Worm (Caenorhabditis elegans) whole organism, L3 larva: Measurements from ENCODE around the gene K04D7.6.

Source experiments
- R02D3.7 ChIP-seq: fragments of 150-350 bp; optimal IDR thresholded peaks from 2 replicates; lab custom pipeline; 2014; ENCODE audit warnings: missing biosample characterization, missing genetic modification characterization
- aly-2 ChIP-seq: fragments of 150-350 bp; optimal IDR thresholded peaks from 2 replicates; lab custom pipeline; 2014; ENCODE audit warnings: missing biosample characterization, missing genetic modification characterization
- ceh-16 ChIP-seq: sonication (generic microtip); optimal IDR thresholded peaks from 2 replicates; lab custom pipeline; 2017; ENCODE audit warnings: missing biosample characterization, missing genetic modification characterization
- ceh-28 ChIP-seq: fragments of 150-350 bp; optimal IDR thresholded peaks from 2 replicates; lab custom pipeline; 2014; ENCODE audit warnings: missing biosample characterization, missing genetic modification reagents, missing genetic modification characterization
- ceh-9 ChIP-seq: sonication (generic microtip); optimal IDR thresholded peaks from 2 replicates; lab custom pipeline; 2018; ENCODE audit warnings: missing biosample characterization, missing genetic modification characterization
- daf-12 ChIP-seq: fragments of 150-350 bp; optimal IDR thresholded peaks from 2 replicates; lab custom pipeline; 2014; ENCODE audit warnings: missing biosample characterization, missing genetic modification reagents, missing genetic modification characterization
- egl-5 ChIP-seq: fragments of 150-350 bp; optimal IDR thresholded peaks from 2 replicates; lab custom pipeline; 2017; ENCODE audit warnings: missing biosample characterization, missing genetic modification reagents, missing genetic modification characterization, inconsistent platforms
- elt-1 ChIP-seq: fragments of 150-350 bp; optimal IDR thresholded peaks from 2 replicates; lab custom pipeline; 2014; ENCODE audit warnings: missing biosample characterization, missing genetic modification characterization
- elt-2 ChIP-seq: sonication (generic microtip); optimal IDR thresholded peaks from 2 replicates; lab custom pipeline; 2016; ENCODE audit warnings: missing genetic modification reagents, mild to moderate bottlenecking, missing genetic modification characterization, missing compliant biosample characterization
- fkh-10 ChIP-seq: sonication (generic microtip); optimal IDR thresholded peaks from 2 replicates; lab custom pipeline; 2017; ENCODE audit warnings: missing biosample characterization, missing genetic modification reagents, missing genetic modification characterization
- fkh-2 ChIP-seq: fragments of 150-350 bp; optimal IDR thresholded peaks from 2 replicates; lab custom pipeline; 2014; ENCODE audit warnings: missing biosample characterization, missing genetic modification reagents, missing genetic modification characterization
- hmg-11 ChIP-seq: sonication (generic microtip); optimal IDR thresholded peaks from 2 replicates; lab custom pipeline; 2016; ENCODE audit warnings: missing genetic modification characterization, missing compliant biosample characterization
- jun-1 ChIP-seq: fragments of 150-350 bp; optimal IDR thresholded peaks from 2 replicates; lab custom pipeline; 2014; ENCODE audit warnings: missing biosample characterization, missing genetic modification reagents, missing genetic modification characterization
- lin-15B ChIP-seq: fragments of 150-350 bp; optimal IDR thresholded peaks from 2 replicates; lab custom pipeline; 2014; ENCODE audit warnings: missing biosample characterization, missing genetic modification characterization
- lin-39 ChIP-seq: fragments of 150-350 bp; optimal IDR thresholded peaks from 2 replicates; lab custom pipeline; 2018; ENCODE audit warnings: missing biosample characterization, missing genetic modification reagents, missing genetic modification characterization
- mml-1 ChIP-seq: fragments of 150-350 bp; sonication (generic microtip); optimal IDR thresholded peaks from 3 replicates; lab custom pipeline; 2014; ENCODE audit warnings: missing biosample characterization, missing genetic modification characterization
- nfya-1 ChIP-seq: sonication (generic microtip); optimal IDR thresholded peaks from 2 replicates; lab custom pipeline; 2017; ENCODE audit warnings: missing genetic modification characterization, mild to moderate bottlenecking, missing compliant biosample characterization, antibody characterized with exemption, moderate library complexity; ENCODE audit not compliant: insufficient read depth
- nhr-11 ChIP-seq: fragments of 150-350 bp; optimal IDR thresholded peaks from 2 replicates; lab custom pipeline; 2014; ENCODE audit warnings: missing biosample characterization, missing genetic modification characterization
- nhr-23 ChIP-seq: fragments of 150-350 bp; optimal IDR thresholded peaks from 2 replicates; lab custom pipeline; 2014; ENCODE audit warnings: missing biosample characterization, missing genetic modification reagents, missing genetic modification characterization
- nhr-237 ChIP-seq: fragments of 150-350 bp; optimal IDR thresholded peaks from 2 replicates; lab custom pipeline; 2014; ENCODE audit warnings: missing biosample characterization, missing genetic modification characterization
- nhr-25 ChIP-seq: sonication (generic microtip); optimal IDR thresholded peaks from 2 replicates; lab custom pipeline; 2017; ENCODE audit warnings: missing biosample characterization, missing genetic modification characterization
- nhr-67 ChIP-seq: fragments of 150-350 bp; optimal IDR thresholded peaks from 2 replicates; lab custom pipeline; 2014; ENCODE audit warnings: missing biosample characterization, missing genetic modification characterization
- nhr-76 ChIP-seq: fragments of 150-350 bp; sonication (generic microtip); optimal IDR thresholded peaks from 5 replicates; lab custom pipeline; 2014; ENCODE audit warnings: missing biosample characterization, missing genetic modification characterization
- pha-4 ChIP-seq: fragments of 150-350 bp; optimal IDR thresholded peaks from 2 replicates; lab custom pipeline; 2014; ENCODE audit warnings: missing biosample characterization, missing genetic modification reagents, missing genetic modification characterization
- pqm-1 ChIP-seq: fragments of 150-350 bp; optimal IDR thresholded peaks from 2 replicates; lab custom pipeline; 2017; ENCODE audit warnings: missing biosample characterization, missing genetic modification characterization, inconsistent platforms
- skn-1 ChIP-seq: fragments of 150-350 bp; optimal IDR thresholded peaks from 2 replicates; lab custom pipeline; 2014; ENCODE audit warnings: missing biosample characterization, missing genetic modification characterization
- snpc-4 ChIP-seq: fragments of 150-350 bp; optimal IDR thresholded peaks from 2 replicates; lab custom pipeline; 2014; ENCODE audit warnings: missing biosample characterization, missing genetic modification characterization
- tbx-2 ChIP-seq: sonication (generic microtip); optimal IDR thresholded peaks from 2 replicates; lab custom pipeline; 2016; ENCODE audit warnings: mild to moderate bottlenecking, missing genetic modification characterization, missing compliant biosample characterization
- unc-39 ChIP-seq: sonication (generic microtip); optimal IDR thresholded peaks from 4 replicates; lab custom pipeline; 2017; ENCODE audit warnings: missing biosample characterization, missing genetic modification characterization
- zag-1 ChIP-seq: fragments of 150-350 bp; optimal IDR thresholded peaks from 2 replicates; lab custom pipeline; 2014; ENCODE audit warnings: missing biosample characterization, missing genetic modification characterization
- ztf-11 ChIP-seq: fragments of 150-350 bp; optimal IDR thresholded peaks from 2 replicates; lab custom pipeline; 2014; ENCODE audit warnings: missing biosample characterization, missing genetic modification characterization
- ztf-4 ChIP-seq: fragments of 150-350 bp; optimal IDR thresholded peaks from 2 replicates; lab custom pipeline; 2014; ENCODE audit warnings: missing biosample characterization, missing genetic modification characterization

K04D7.6 gene

DNA sequence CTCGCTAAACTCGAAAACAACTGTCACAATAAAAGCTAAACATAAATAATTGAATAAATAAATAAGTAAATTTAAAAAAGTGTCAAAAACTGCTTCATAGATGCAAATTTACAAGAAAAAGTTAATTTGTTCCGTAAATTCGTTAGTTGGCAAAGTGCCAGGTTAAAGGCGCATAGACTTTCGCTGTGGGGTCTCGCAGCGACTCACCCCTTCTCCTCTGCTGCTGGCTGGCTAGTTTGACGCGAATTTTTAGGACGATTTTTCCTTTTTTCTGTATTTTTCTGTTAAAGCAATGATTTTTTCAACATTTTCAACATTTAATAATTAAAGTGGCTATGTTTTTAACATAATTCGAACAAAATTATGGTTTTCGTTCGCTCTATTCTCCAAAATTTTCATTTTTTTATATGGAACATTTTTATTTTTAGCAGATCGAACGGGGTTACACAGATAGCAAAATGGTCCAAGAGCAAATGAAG is 29.8 kb downstream of the K04D7.6 start, which contains the start of gene rack-1 (continued):
- TF ChIP-seq pha-4 (tag; lab: Kevin White, UChicago) (peak; percentile 70), egl-5 (tag; lab: Kevin White, UChicago) (no peak)

ce11 chrIV:10174932-10175732 is 30.9 kb downstream of the K04D7.6 start:
- no peak for TF ChIP-seq R02D3.7 (tag; lab: Kevin White, UChicago)
- TF ChIP-seq pha-4 (tag; lab: Kevin White, UChicago) = peak; percentile 56
- TF ChIP-seq nhr-25 (tag; lab: Kevin White, UChicago) = peak; percentile 16
- peak; percentile 45 for TF ChIP-seq elt-2 (tag; lab: Kevin White, UChicago)
- TF ChIP-seq ceh-28 (tag; lab: Kevin White, UChicago) = peak; percentile 24
- no peak for TF ChIP-seq ceh-9
- TF ChIP-seq lin-39 (tag; lab: Kevin White, UChicago) = no peak
- no peak for TF ChIP-seq pqm-1 (tag; lab: Kevin White, UChicago)
- peak; percentile 29 for TF ChIP-seq nfya-1 (tag; lab: Kevin White, UChicago)
- peak; percentile 37 for TF ChIP-seq hmg-11 (tag; lab: Kevin White, UChicago)
- no peak for TF ChIP-seq mml-1 (tag; lab: Kevin White, UChicago)

DNA sequence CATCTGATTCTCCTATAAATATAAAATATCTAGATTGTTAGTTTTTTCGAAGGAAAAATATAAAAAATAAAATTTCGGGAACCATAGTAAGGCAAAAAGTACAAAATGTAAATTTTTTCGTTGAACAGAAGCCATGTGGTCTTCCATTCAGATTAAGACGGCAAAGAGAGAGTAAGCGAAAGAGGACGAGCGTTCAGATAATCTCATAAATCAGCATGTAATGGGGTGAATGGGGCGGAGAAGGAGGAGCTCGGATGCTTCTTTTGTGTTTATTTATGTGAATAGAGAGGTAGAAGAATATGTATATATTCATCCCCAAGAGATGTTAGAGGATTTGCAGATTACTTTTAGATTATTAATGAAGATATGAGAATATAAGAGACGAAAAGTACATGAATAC is 31.8 kb downstream of the K04D7.6 start, which contains the start of gene pxf-1:
TSS of gene pxf-1 (minus strand) at position 14 of the 400 bp plus-strand sequence.
- TF ChIP-seq egl-5 (tag; lab: Kevin White, UChicago) (peak; percentile 52), ztf-4 (tag; lab: Kevin White, UChicago) (no peak), pqm-1 (tag; lab: Kevin White, UChicago) (no peak), aly-2 (no peak), jun-1 (tag; lab: Kevin White, UChicago) (no peak)
- TF ChIP-seq, all 47 proteins: peak for 1

DNA sequence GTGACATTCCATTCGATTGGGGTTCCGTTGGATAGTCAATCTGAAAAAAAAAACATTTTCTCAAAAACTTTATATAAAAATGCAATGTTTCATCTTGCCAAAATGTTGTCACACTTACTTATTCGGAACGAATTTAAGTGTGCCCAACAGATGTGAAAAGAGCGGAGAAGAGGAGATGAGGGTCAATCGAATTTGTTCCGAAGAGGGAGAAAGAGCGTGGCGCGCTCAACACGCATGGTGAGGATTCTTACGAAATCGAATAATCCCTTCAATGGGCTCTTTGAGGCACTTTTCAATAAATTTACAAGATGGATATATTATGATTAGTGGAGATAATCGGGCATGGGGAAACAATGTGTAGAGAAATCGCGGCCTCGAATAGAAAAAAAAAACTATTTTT is 35.3 kb downstream of the K04D7.6 start:
- TF ChIP-seq pha-4 (tag; lab: Kevin White, UChicago) (no peak), fkh-10 (GFP tag; lab: Kevin White, UChicago) (peak; percentile 93)

DNA sequence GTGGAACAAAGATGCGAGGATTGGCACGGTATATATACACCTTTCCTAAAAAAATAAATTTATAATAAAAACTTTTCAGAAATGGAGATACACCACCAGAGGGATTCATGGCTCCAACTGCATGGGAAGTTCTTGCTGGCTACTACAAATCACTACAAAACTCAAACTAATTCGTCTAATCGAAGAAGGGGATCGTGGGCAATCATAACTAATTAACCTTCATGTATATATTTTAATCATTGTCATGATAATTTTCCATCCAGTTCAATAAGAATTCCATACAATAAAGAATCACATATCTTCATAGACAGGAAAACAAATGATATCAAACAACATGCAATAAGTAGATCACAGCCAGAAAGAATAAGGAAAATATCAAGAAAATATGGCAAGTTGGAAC is 42.0 kb downstream of the K04D7.6 start:
- TF ChIP-seq lin-15B (no peak), pqm-1 (tag; lab: Kevin White, UChicago) (no peak), ceh-9 (no peak), aly-2 (no peak)

- TF ChIP-seq ceh-16 (no peak), tbx-2 (tag; lab: Kevin White, UChicago) (no peak), aly-2 (no peak), nhr-25 (tag; lab: Kevin White, UChicago) (no peak), lin-39 (tag; lab: Kevin White, UChicago) (no peak), zag-1 (tag; lab: Kevin White, UChicago) (no peak), ceh-28 (tag; lab: Kevin White, UChicago) (no peak), nhr-237 (no peak), elt-1 (tag; lab: Kevin White, UChicago) (no peak), unc-39 (tag; lab: Kevin White, UChicago) (no peak)
Measured at ce11 chrIV:10161706-10162105, 44.4 kb downstream of the K04D7.6 start, which contains the start of gene pps-1. Gene pps-1 (plus strand): TSS chrIV:10162006.

ce11 chrIV:10157489-10158088 is 48.5 kb downstream of the K04D7.6 start, which contains the start of gene ttr-53:
Gene ttr-53 (plus strand): TSS chrIV:10158038.
- TF ChIP-seq jun-1 (tag; lab: Kevin White, UChicago) = no peak
- no peak for TF ChIP-seq ceh-28 (tag; lab: Kevin White, UChicago)
- TF ChIP-seq daf-12 (tag; lab: Kevin White, UChicago) = no peak
- TF ChIP-seq nhr-23 (tag; lab: Kevin White, UChicago) = no peak
- TF ChIP-seq fkh-2 (tag; lab: Kevin White, UChicago) = no peak
- no peak for TF ChIP-seq nhr-11 (tag; lab: Kevin White, UChicago)
- no peak for TF ChIP-seq egl-5 (tag; lab: Kevin White, UChicago)
- no peak for TF ChIP-seq elt-1 (tag; lab: Kevin White, UChicago)
- no peak for TF ChIP-seq skn-1
- no peak for TF ChIP-seq snpc-4 (tag; lab: Kevin White, UChicago)
- TF ChIP-seq nhr-67 (tag; lab: Kevin White, UChicago) = no peak
- TF ChIP-seq R02D3.7 (tag; lab: Kevin White, UChicago) = no peak
- no peak for TF ChIP-seq mml-1 (tag; lab: Kevin White, UChicago)
- no peak for TF ChIP-seq lin-39 (tag; lab: Kevin White, UChicago)
- TF ChIP-seq zag-1 (tag; lab: Kevin White, UChicago) = no peak
- no peak for TF ChIP-seq nhr-76 (tag; lab: Kevin White, UChicago)
- no peak for TF ChIP-seq unc-39 (tag; lab: Kevin White, UChicago)
- TF ChIP-seq nfya-1 (tag; lab: Kevin White, UChicago) = no peak
- TF ChIP-seq ztf-11 (tag; lab: Kevin White, UChicago) = no peak
